Worm (Caenorhabditis elegans) whole organism, L2 larva: ENCODE data around the gene EGAP1.5.

Experiments
- nhr-11 ChIP-seq: fragments of 150-350 bp; optimal IDR thresholded peaks from 2 replicates; lab custom pipeline; 2014; ENCODE audit warnings: missing biosample characterization, missing genetic modification characterization
- snpc-4 ChIP-seq: fragments of 150-350 bp; optimal IDR thresholded peaks from 2 replicates; lab custom pipeline; 2014; ENCODE audit warnings: missing biosample characterization, missing genetic modification characterization
- unc-39 ChIP-seq: fragments of 150-350 bp; optimal IDR thresholded peaks from 2 replicates; lab custom pipeline; 2014; ENCODE audit warnings: missing biosample characterization, missing genetic modification characterization

DNA sequence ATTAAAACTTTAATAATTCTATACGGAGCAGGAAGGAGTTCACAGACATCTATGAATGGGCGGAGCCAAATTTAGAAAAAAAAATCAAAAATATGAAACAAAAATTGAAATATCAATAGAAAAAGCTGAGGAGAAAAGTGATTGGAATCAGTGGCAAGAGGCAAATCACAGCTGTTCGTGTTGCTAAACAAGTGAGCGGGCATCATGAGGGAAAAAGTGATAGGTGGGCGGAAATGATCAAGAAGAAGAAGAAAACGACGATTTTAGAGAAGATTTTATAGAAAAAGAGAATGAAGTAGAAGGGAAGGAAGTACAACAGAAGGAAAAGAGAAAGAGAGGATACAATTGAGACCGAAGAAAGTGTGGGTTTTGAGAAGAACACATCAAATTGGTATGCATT is 32.9 kb upstream of the EGAP1.5 start:
- TF ChIP-seq snpc-4 (no peak), nhr-11 (tag; lab: Kevin White, UChicago) (no peak), unc-39 (tag; lab: Kevin White, UChicago) (no peak)
